Worm (Caenorhabditis elegans) whole organism, young adult: ENCODE results near the gene srx-31.

Source experiments
- B0336.3 ChIP-seq: fragments of 200-800 bp; sonication (Bioruptor generic); IDR thresholded peaks from 2 replicates; pipeline ENCODE4 v1.3.6; 2022; ENCODE audit warnings: missing genetic modification characterization, missing compliant biosample characterization
- F10E7.11 ChIP-seq: sonication (generic microtip); optimal IDR thresholded peaks from 2 replicates; lab custom pipeline; 2017; ENCODE audit warnings: mild to moderate bottlenecking, missing genetic modification characterization, moderate library complexity, missing compliant biosample characterization
- F23B12.7 ChIP-seq: sonication (generic microtip); optimal IDR thresholded peaks from 2 replicates; lab custom pipeline; 2017; ENCODE audit warnings: missing genetic modification characterization, mild to moderate bottlenecking, missing compliant biosample characterization, antibody characterized with exemption, moderate library complexity; ENCODE audit not compliant: insufficient read depth
- F33H1.4 ChIP-seq: fragments of 200-800 bp; sonication (Bioruptor generic); IDR thresholded peaks from 2 replicates; pipeline ENCODE4 v1.3.6; 2022; ENCODE audit warnings: missing genetic modification reagents, missing genetic modification characterization, missing compliant biosample characterization
- F49E8.2 ChIP-seq: sonication (generic microtip); optimal IDR thresholded peaks from 3 replicates; lab custom pipeline; 2017; ENCODE audit warnings: missing genetic modification characterization, mild to moderate bottlenecking, missing compliant biosample characterization, antibody characterized with exemption, moderate library complexity; ENCODE audit not compliant: insufficient read depth
- F52B5.7 ChIP-seq: sonication (generic microtip); optimal IDR thresholded peaks from 2 replicates; lab custom pipeline; 2016; ENCODE audit warnings: mild to moderate bottlenecking, missing genetic modification characterization, missing compliant biosample characterization
- F55B11.4 ChIP-seq: sonication (generic microtip); optimal IDR thresholded peaks from 2 replicates; lab custom pipeline; 2016; ENCODE audit warnings: missing compliant biosample characterization, missing genetic modification characterization, borderline replicate concordance; ENCODE audit not compliant: insufficient read depth
- F57C9.4 ChIP-seq: sonication (generic microtip); optimal IDR thresholded peaks from 2 replicates; lab custom pipeline; 2017; ENCODE audit warnings: mild to moderate bottlenecking, missing genetic modification characterization, missing compliant biosample characterization
- ama-1 ChIP-seq, 3 experiments: fragments of 150-350 bp in 1 of 3; sonication (generic microtip) in 2 of 3; optimal IDR thresholded peaks; 2 replicates each; lab custom pipeline; 2014 to 2018; ENCODE audit warnings: missing biosample characterization in 2 of 3, missing genetic modification characterization in 2 of 3, missing genetic modification reagents in 2 of 3
- athp-1 ChIP-seq: sonication (generic microtip); optimal IDR thresholded peaks from 2 replicates; lab custom pipeline; 2017; ENCODE audit warnings: mild to moderate bottlenecking, missing genetic modification characterization, missing compliant biosample characterization
- bed-2 ChIP-seq: fragments of 200-800 bp; sonication (Bioruptor generic); IDR thresholded peaks from 2 replicates; pipeline ENCODE4 v1.3.6; 2022; ENCODE audit warnings: missing genetic modification reagents, missing genetic modification characterization, missing compliant biosample characterization
- cebp-1 ChIP-seq, 2 experiments: fragments of 200-800 bp in 1 of 2; sonication (Bioruptor generic) in 1 of 2; sonication (generic microtip) in 1 of 2; IDR thresholded peaks in 1 of 2; optimal IDR thresholded peaks in 1 of 2; 2 replicates each; pipeline versions ENCODE4 v1.3.6 to Lab custom; 2017 to 2022; ENCODE audit warnings: missing compliant biosample characterization in 2 of 2, missing genetic modification characterization in 2 of 2, mild to moderate bottlenecking in 1 of 2, missing genetic modification reagents in 1 of 2, moderate library complexity in 1 of 2
- ceh-40 ChIP-seq: fragments of 200-800 bp; sonication (Bioruptor generic); IDR thresholded peaks from 2 replicates; pipeline ENCODE4 v1.3.6; 2022; ENCODE audit warnings: missing genetic modification characterization, missing compliant biosample characterization
- ceh-79 ChIP-seq: sonication (generic microtip); optimal IDR thresholded peaks from 2 replicates; lab custom pipeline; 2017; ENCODE audit warnings: mild to moderate bottlenecking, missing genetic modification characterization, missing compliant biosample characterization
- ceh-91 ChIP-seq: fragments of 200-800 bp; sonication (Bioruptor generic); IDR thresholded peaks from 2 replicates; pipeline ENCODE4 v1.3.6; 2022; ENCODE audit warnings: missing genetic modification reagents, missing genetic modification characterization, missing compliant biosample characterization
- chd-7 ChIP-seq: sonication (generic microtip); optimal IDR thresholded peaks from 2 replicates; lab custom pipeline; 2016; ENCODE audit warnings: mild to moderate bottlenecking, missing genetic modification characterization, moderate library complexity, missing compliant biosample characterization
- dpff-1 ChIP-seq: sonication (generic microtip); optimal IDR thresholded peaks from 2 replicates; lab custom pipeline; 2017; ENCODE audit warnings: mild to moderate bottlenecking, missing genetic modification characterization, missing compliant biosample characterization
- dpl-1 ChIP-seq: fragments of 150-350 bp; optimal IDR thresholded peaks from 2 replicates; lab custom pipeline; 2014; ENCODE audit warnings: missing biosample characterization, missing genetic modification reagents, missing genetic modification characterization
- efl-1 ChIP-seq: fragments of 150-350 bp; optimal IDR thresholded peaks from 2 replicates; lab custom pipeline; 2014; ENCODE audit warnings: missing biosample characterization, missing genetic modification reagents, missing genetic modification characterization
- egl-18 ChIP-seq: fragments of 200-800 bp; sonication (Bioruptor generic); IDR thresholded peaks from 2 replicates; pipeline ENCODE4 v1.3.6; 2022; ENCODE audit warnings: missing genetic modification reagents, missing genetic modification characterization, missing compliant biosample characterization
- him-1 ChIP-seq: sonication (generic microtip); optimal IDR thresholded peaks from 2 replicates; lab custom pipeline; 2016; ENCODE audit warnings: missing genotype, missing genetic modification reagents, missing genetic modification characterization, missing compliant biosample characterization
- hmg-1.2 ChIP-seq: fragments of 200-800 bp; sonication (Bioruptor generic); IDR thresholded peaks from 2 replicates; pipeline ENCODE4 v1.3.6; 2022; ENCODE audit warnings: missing genetic modification reagents, missing genetic modification characterization, missing compliant biosample characterization
- lag-1 ChIP-seq: fragments of 200-800 bp; sonication (Bioruptor generic); IDR thresholded peaks from 2 replicates; pipeline ENCODE4 v1.3.6; 2022; ENCODE audit warnings: missing genetic modification reagents, missing genetic modification characterization, missing compliant biosample characterization
- lin-40 ChIP-seq: sonication (generic microtip); optimal IDR thresholded peaks from 2 replicates; lab custom pipeline; 2016; ENCODE audit warnings: missing genetic modification characterization, mild to moderate bottlenecking, missing compliant biosample characterization, missing genotype, missing genetic modification reagents
- lin-54 ChIP-seq: fragments of 200-800 bp; sonication (Bioruptor generic); optimal IDR thresholded peaks from 2 replicates; lab custom pipeline; 2018; ENCODE audit warnings: mild to moderate bottlenecking, missing genetic modification characterization, missing compliant biosample characterization
- madf-3 ChIP-seq: fragments of 200-800 bp; sonication (Bioruptor generic); IDR thresholded peaks from 2 replicates; pipeline ENCODE4 v1.3.6; 2022; ENCODE audit warnings: missing genetic modification reagents, missing genetic modification characterization, missing compliant biosample characterization
- madf-8 ChIP-seq: fragments of 200-800 bp; sonication (Bioruptor generic); conservative IDR thresholded peaks from 2 replicates; pipeline ENCODE4 v1.3.6; 2022; ENCODE audit warnings: missing genetic modification reagents, missing genetic modification characterization, missing compliant biosample characterization
- mcd-1 ChIP-seq: fragments of 200-800 bp; sonication (Bioruptor generic); IDR thresholded peaks from 2 replicates; pipeline ENCODE4 v1.3.6; 2022; ENCODE audit warnings: missing genetic modification reagents, missing genetic modification characterization, missing compliant biosample characterization
- mes-4 ChIP-seq: sonication (generic microtip); optimal IDR thresholded peaks from 2 replicates; lab custom pipeline; 2016; ENCODE audit warnings: missing genotype, missing genetic modification characterization, missing compliant biosample characterization
- mxl-1 ChIP-seq: sonication (generic microtip); optimal IDR thresholded peaks from 2 replicates; lab custom pipeline; 2016; ENCODE audit warnings: missing genetic modification characterization, missing compliant biosample characterization
- nfyb-1 ChIP-seq: fragments of 200-800 bp; sonication (Bioruptor generic); IDR thresholded peaks from 2 replicates; pipeline ENCODE4 v1.3.6; 2022; ENCODE audit warnings: missing genetic modification reagents, missing genetic modification characterization, missing compliant biosample characterization
- pbrm-1 ChIP-seq: fragments of 200-800 bp; sonication (Bioruptor generic); IDR thresholded peaks from 2 replicates; pipeline ENCODE4 v1.3.6; 2022; ENCODE audit warnings: missing genetic modification reagents, missing genetic modification characterization, missing compliant biosample characterization
- rpc-1 ChIP-seq, 2 experiments: fragments of 150-350 bp in 1 of 2; sonication (generic microtip) in 1 of 2; optimal IDR thresholded peaks; 2 replicates each; lab custom pipeline; 2014 to 2018; ENCODE audit warnings: missing biosample characterization in 1 of 2, missing genetic modification characterization in 1 of 2, missing genetic modification reagents in 1 of 2, missing genotype in 1 of 2
- sea-2 ChIP-seq: fragments of 200-800 bp; sonication (Bioruptor generic); IDR thresholded peaks from 2 replicates; pipeline ENCODE4 v1.3.6; 2022; ENCODE audit warnings: missing genetic modification characterization, missing compliant biosample characterization
- snpc-1.1 ChIP-seq: sonication (generic microtip); optimal IDR thresholded peaks from 2 replicates; lab custom pipeline; 2017; ENCODE audit warnings: missing genetic modification characterization, mild to moderate bottlenecking, missing compliant biosample characterization, antibody characterized with exemption, moderate library complexity, missing genotype, missing genetic modification reagents; ENCODE audit not compliant: insufficient read depth
- snpc-1.3 ChIP-seq: sonication (generic microtip); optimal IDR thresholded peaks from 2 replicates; lab custom pipeline; 2017; ENCODE audit warnings: missing genetic modification characterization, mild to moderate bottlenecking, missing compliant biosample characterization, antibody characterized with exemption, moderate library complexity, missing genotype, missing genetic modification reagents; ENCODE audit not compliant: insufficient read depth
- snpc-4 ChIP-seq, 5 experiments: fragments of 150-350 bp in 1 of 5; sonication (generic microtip) in 4 of 5; optimal IDR thresholded peaks; 2 replicates each; lab custom pipeline; 2014 to 2018; ENCODE audit warnings: missing genetic modification characterization in 5 of 5, missing biosample characterization in 3 of 5, antibody characterized with exemption in 2 of 5, mild to moderate bottlenecking in 2 of 5, missing compliant biosample characterization in 2 of 5, missing genotype in 2 of 5, moderate library complexity in 2 of 5, missing genetic modification reagents in 1 of 5
- tbp1 ChIP-seq: fragments of 200-800 bp; sonication (Bioruptor generic); optimal IDR thresholded peaks from 2 replicates; lab custom pipeline; 2018; ENCODE audit warnings: mild to moderate bottlenecking, missing genetic modification characterization, missing compliant biosample characterization
- tbx-9 ChIP-seq: sonication (generic microtip); optimal IDR thresholded peaks from 2 replicates; lab custom pipeline; 2016; ENCODE audit warnings: borderline replicate concordance, missing genetic modification characterization, inconsistent platforms, missing compliant biosample characterization
- zfh-2 ChIP-seq: fragments of 200-800 bp; sonication (Bioruptor generic); conservative IDR thresholded peaks from 2 replicates; pipeline ENCODE4 v1.3.6; 2022; ENCODE audit warnings: missing genetic modification reagents, missing genetic modification characterization, missing compliant biosample characterization
- ztf-18 ChIP-seq: sonication (generic microtip); optimal IDR thresholded peaks from 2 replicates; lab custom pipeline; 2016; ENCODE audit warnings: missing genotype, mild to moderate bottlenecking, missing genetic modification characterization, missing compliant biosample characterization
- ztf-26 ChIP-seq: sonication (generic microtip); optimal IDR thresholded peaks from 2 replicates; lab custom pipeline; 2017; ENCODE audit warnings: missing genetic modification characterization, missing compliant biosample characterization

The srx-31 gene

ce11 chrV:774875-775359 is 47.9 kb downstream of the srx-31 start, which contains the start of gene srbc-58 (continued):
- no peak for TF ChIP-seq chd-7 (tag; lab: Kevin White, UChicago)
- TF ChIP-seq, all 124 proteins: peak for 26

ce11 chrV:774341-774740 is 48.5 kb downstream of the srx-31 start:
- TF ChIP-seq tbx-9 (tag; lab: Kevin White, UChicago), result no peak
- TF ChIP-seq egl-18, result no peak
- TF ChIP-seq zfh-2, result peak; percentile 60
- TF ChIP-seq lin-54, result no peak

ce11 chrV:773256-773655 is 49.6 kb downstream of the srx-31 start, which contains the start of gene sti-1:
Gene sti-1, plus strand, starts transcription at chrV:773518.
- no peak for TF ChIP-seq F55B11.4
- TF ChIP-seq madf-8 (GFP tag; lab: Robert Waterston, UW), result peak; percentile 34
- TF ChIP-seq ceh-40 (GFP tag; lab: Robert Waterston, UW), result no peak
- no peak for TF ChIP-seq mes-4 (tag; lab: Kevin White, UChicago)
- no peak for TF ChIP-seq ztf-18 (tag; lab: Kevin White, UChicago)
- no peak for TF ChIP-seq snpc-4 (GFP tag; optimal IDR thresholded peaks at IDR 0.05; lab: Kevin White, UChicago)
- peak in 3 of 4 experiments; percentile 23 to 65 (median 61) for TF ChIP-seq snpc-4 (tag; optimal IDR thresholded peaks at IDR 0.05; lab: Kevin White, UChicago)
- no peak for TF ChIP-seq bed-2
- no peak for TF ChIP-seq lag-1 (GFP tag; lab: Robert Waterston, UW)
- peak; percentile 98 for TF ChIP-seq mcd-1
- peak; percentile 32 for TF ChIP-seq snpc-1.1 (tag; lab: Kevin White, UChicago)
- TF ChIP-seq dpff-1 (tag; lab: Kevin White, UChicago), result no peak
- TF ChIP-seq mxl-1 (tag; lab: Kevin White, UChicago), result no peak
- peak; percentile 70; the same call in 1 of the 2 replicates for TF ChIP-seq madf-3
- TF ChIP-seq F10E7.11, result no peak
- TF ChIP-seq lin-40, result peak; percentile 78
- TF ChIP-seq snpc-1.3 (tag; lab: Kevin White, UChicago), result peak; percentile 36
- peak; percentile 24 for TF ChIP-seq him-1 (tag; lab: Kevin White, UChicago)
- peak; percentile 55 for TF ChIP-seq tbp1 (GFP tag; lab: Kevin White, UChicago)
- peak; percentile 99 for TF ChIP-seq hmg-1.2 (GFP tag; lab: Robert Waterston, UW)
- no peak for TF ChIP-seq ceh-79
- TF ChIP-seq rpc-1 (optimal IDR thresholded peaks at IDR 0.05; lab: Kevin White, UChicago), result peak; percentile 42
- no peak for TF ChIP-seq rpc-1 (tag; optimal IDR thresholded peaks at IDR 0.05; lab: Kevin White, UChicago)
- no peak for TF ChIP-seq F52B5.7 (tag; lab: Kevin White, UChicago)
- no peak for TF ChIP-seq F49E8.2
- peak; percentile 94 for TF ChIP-seq lin-54
- TF ChIP-seq athp-1 (tag; lab: Kevin White, UChicago), result no peak
- TF ChIP-seq ceh-91 (GFP tag; lab: Robert Waterston, UW), result peak; percentile 47
- no peak for TF ChIP-seq cebp-1 (GFP tag; IDR thresholded peaks at IDR 0.05; lab: Robert Waterston, UW)
- TF ChIP-seq cebp-1 (tag; optimal IDR thresholded peaks at IDR 0.05; lab: Kevin White, UChicago), result peak; percentile 59
- peak; percentile 30 for TF ChIP-seq F23B12.7
- TF ChIP-seq F33H1.4 (GFP tag; lab: Robert Waterston, UW), result peak; percentile 28; the same call in 1 of the 2 replicates
- TF ChIP-seq B0336.3 (GFP tag; lab: Robert Waterston, UW), result peak; percentile 67
- TF ChIP-seq ama-1 (optimal IDR thresholded peaks at IDR 0.05; lab: Kevin White, UChicago), result no peak
- TF ChIP-seq ama-1 (GFP tag; optimal IDR thresholded peaks at IDR 0.05; lab: Kevin White, UChicago), result no peak
- peak; percentile 10 for TF ChIP-seq ztf-26 (tag; lab: Kevin White, UChicago)
- no peak for TF ChIP-seq sea-2 (GFP tag; lab: Robert Waterston, UW)
- no peak for TF ChIP-seq F57C9.4 (tag; lab: Kevin White, UChicago)
- peak; percentile 44; the same call in 1 of the 2 replicates for TF ChIP-seq nfyb-1 (GFP tag; lab: Robert Waterston, UW)
- TF ChIP-seq efl-1, result peak; percentile 92
- TF ChIP-seq dpl-1 (GFP tag; lab: Kevin White, UChicago), result peak; percentile 80
- peak; percentile 84 for TF ChIP-seq pbrm-1 (GFP tag; lab: Robert Waterston, UW)
